Worm (Caenorhabditis elegans) whole organism, L4 larva: ENCODE results near the gene spp-28.

ENCODE experiments used
- T20F7.1 ChIP-seq: fragments of 200-800 bp; sonication (Bioruptor generic); optimal IDR thresholded peaks from 2 replicates; lab custom pipeline; 2018; ENCODE audit warnings: mild to moderate bottlenecking, missing genetic modification characterization, missing compliant biosample characterization
- ama-1 ChIP-seq: fragments of 150-350 bp; optimal IDR thresholded peaks from 2 replicates; lab custom pipeline; 2014; ENCODE audit warnings: inconsistent platforms, mixed read lengths
- dve-1 ChIP-seq: sonication (generic microtip); optimal IDR thresholded peaks from 2 replicates; lab custom pipeline; 2017; ENCODE audit warnings: antibody characterized with exemption, mild to moderate bottlenecking, missing genetic modification characterization, missing compliant biosample characterization; ENCODE audit not compliant: insufficient read depth
- lin-13 ChIP-seq: fragments of 150-350 bp; optimal IDR thresholded peaks from 2 replicates; lab custom pipeline; 2014; ENCODE audit warnings: missing biosample characterization, missing genetic modification reagents, missing genetic modification characterization
- lsy-2 ChIP-seq, 2 experiments: fragments of 150-350 bp in 1 of 2; sonication (generic microtip) in 1 of 2; optimal IDR thresholded peaks; 2 replicates each; lab custom pipeline; 2014 to 2017; ENCODE audit warnings: missing biosample characterization in 2 of 2, missing genetic modification characterization in 2 of 2
- nhr-11 ChIP-seq: fragments of 150-350 bp; optimal IDR thresholded peaks from 2 replicates; lab custom pipeline; 2014; ENCODE audit warnings: missing biosample characterization, missing genetic modification characterization
- nhr-237 ChIP-seq: sonication (generic microtip); optimal IDR thresholded peaks from 2 replicates; lab custom pipeline; 2017; ENCODE audit warnings: missing biosample characterization, missing genetic modification characterization
- pha-4 ChIP-seq, 2 experiments: fragments of 150-350 bp in 1 of 2; fragments of 200-800 bp in 1 of 2; sonication (Bioruptor generic) in 1 of 2; IDR thresholded peaks in 1 of 2; optimal IDR thresholded peaks in 1 of 2; 2 replicates each; pipeline versions ENCODE4 v1.3.6 to Lab custom; 2014 to 2022; ENCODE audit warnings: missing genetic modification characterization in 2 of 2, missing genetic modification reagents in 2 of 2, missing biosample characterization in 1 of 2, missing compliant biosample characterization in 1 of 2
- tag-97 ChIP-seq: fragments of 200-800 bp; sonication (Bioruptor generic); IDR thresholded peaks from 2 replicates; pipeline ENCODE4 v1.3.6; 2022; ENCODE audit warnings: missing genetic modification characterization, missing compliant biosample characterization

DNA sequence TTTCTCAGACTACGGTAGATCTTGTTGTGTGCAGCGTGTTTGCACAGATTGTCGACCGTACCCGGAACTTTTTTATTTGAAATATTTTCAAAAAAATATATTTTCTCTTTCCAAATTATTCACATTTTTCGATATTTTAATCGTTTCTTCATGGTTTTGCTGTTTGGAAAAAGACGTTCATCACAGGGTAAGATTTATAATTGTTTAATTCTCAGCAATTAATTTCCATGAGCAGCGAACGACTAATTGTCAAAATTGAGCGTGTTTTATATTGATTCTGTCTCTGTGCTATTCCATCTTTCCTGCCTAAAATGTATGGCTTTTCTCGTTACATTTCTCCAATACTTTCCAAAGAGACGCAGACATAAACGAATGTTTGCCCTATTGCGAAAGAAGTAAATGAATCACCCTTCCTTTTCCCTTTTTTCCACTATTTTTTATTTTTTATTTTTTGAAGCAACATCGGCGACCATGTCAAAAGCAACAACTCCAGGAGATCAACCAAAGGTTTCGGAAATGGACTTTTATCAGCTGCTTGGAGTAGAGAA is 1.0 kb upstream of the spp-28 start, which contains the start of gene dnj-16:
- peak; percentile 60 for TF ChIP-seq dve-1 (tag; lab: Kevin White, UChicago)
- TF ChIP-seq nhr-11 (tag; lab: Kevin White, UChicago): no peak
- no peak for TF ChIP-seq ama-1 (lab: Kevin White, UChicago)
- no peak for TF ChIP-seq nhr-237 (tag; lab: Kevin White, UChicago)
- peak; percentile 10 for TF ChIP-seq lin-13
- peak in 1 of 2 experiments; percentile 71 for TF ChIP-seq lsy-2 (tag; optimal IDR thresholded peaks at IDR 0.05; lab: Kevin White, UChicago)
- TF ChIP-seq T20F7.1: peak; percentile 3
- no peak for TF ChIP-seq pha-4 (GFP tag; IDR thresholded peaks at IDR 0.05; lab: Robert Waterston, UW)
- peak; percentile 49 for TF ChIP-seq pha-4 (tag; optimal IDR thresholded peaks at IDR 0.05; lab: Kevin White, UChicago)
- no peak for TF ChIP-seq tag-97
